Worm (Caenorhabditis elegans) whole organism, L4 larva: ENCODE measurements around the gene F27C8.3.

Source experiments
- F37D6.2 ChIP-seq: sonication (generic microtip); optimal IDR thresholded peaks from 2 replicates; lab custom pipeline; 2016; ENCODE audit warnings: mild to moderate bottlenecking, missing genetic modification characterization, missing compliant biosample characterization
- daf-16 ChIP-seq, 3 experiments: sonication (generic microtip); optimal IDR thresholded peaks; 2 replicates each; lab custom pipeline; 2016 to 2017; ENCODE audit warnings: missing genetic modification characterization in 3 of 3, missing genetic modification reagents in 3 of 3, mild to moderate bottlenecking in 2 of 3, missing compliant biosample characterization in 2 of 3, missing biosample characterization in 1 of 3, moderate library complexity in 1 of 3
- daf-8 ChIP-seq: fragments of 200-800 bp; sonication (Bioruptor generic); IDR thresholded peaks from 2 replicates; pipeline ENCODE4 v1.3.6; 2022; ENCODE audit warnings: missing genetic modification characterization, missing compliant biosample characterization
- hlh-30 ChIP-seq: sonication (generic microtip); optimal IDR thresholded peaks from 2 replicates; lab custom pipeline; 2017; ENCODE audit warnings: antibody characterized with exemption, mild to moderate bottlenecking, missing genetic modification characterization, missing compliant biosample characterization; ENCODE audit not compliant: insufficient read depth
- hmg-1.1 ChIP-seq: fragments of 200-800 bp; sonication (Bioruptor generic); IDR thresholded peaks from 2 replicates; pipeline ENCODE4 v1.3.6; 2022; ENCODE audit warnings: missing genetic modification reagents, missing genetic modification characterization, missing compliant biosample characterization
- nhr-77 ChIP-seq: fragments of 150-350 bp; optimal IDR thresholded peaks from 2 replicates; lab custom pipeline; 2014; ENCODE audit warnings: missing biosample characterization, missing genetic modification characterization
- unc-62 ChIP-seq, 3 experiments: fragments of 150-350 bp in 1 of 3; sonication (generic microtip); optimal IDR thresholded peaks in 2 of 3; peaks in 1 of 3; 1 replicate in 1 of 3; 2 replicates in 2 of 3; lab custom pipeline; 2014 to 2017; ENCODE audit warnings: missing biosample characterization in 3 of 3, missing genetic modification characterization in 3 of 3, missing genetic modification reagents in 3 of 3, missing genotype in 1 of 3
- vab-7 ChIP-seq: fragments of 200-800 bp; sonication (Bioruptor generic); IDR thresholded peaks from 2 replicates; pipeline ENCODE4 v1.3.6; 2022; ENCODE audit warnings: missing genetic modification reagents, missing genetic modification characterization, missing compliant biosample characterization
- zfp-3 ChIP-seq: fragments of 200-800 bp; sonication (Bioruptor generic); conservative IDR thresholded peaks from 2 replicates; pipeline ENCODE4 v1.3.6; 2022; ENCODE audit warnings: missing genetic modification reagents, missing genetic modification characterization, missing compliant biosample characterization
- ztf-11 ChIP-seq: fragments of 150-350 bp; optimal IDR thresholded peaks from 2 replicates; lab custom pipeline; 2014; ENCODE audit warnings: missing biosample characterization, missing genetic modification characterization

ce11 chrIV:9580021-9580420 is 15.7 kb downstream of the F27C8.3 start, which contains the start of gene npr-2:
- TF ChIP-seq hlh-30 (no peak), unc-62 (GFP tag; optimal IDR thresholded peaks at IDR 0.05 in 1 of 2; lab: Kevin White, UChicago) (no peak), unc-62 (tag; optimal IDR thresholded peaks at IDR 0.05; lab: Kevin White, UChicago) (no peak), daf-8 (GFP tag; lab: Robert Waterston, UW) (no peak), ztf-11 (tag; lab: Kevin White, UChicago) (no peak), nhr-77 (tag; lab: Kevin White, UChicago) (no peak), hmg-1.1 (GFP tag; lab: Robert Waterston, UW) (no peak), daf-16 (GFP tag; optimal IDR thresholded peaks at IDR 0.05; lab: Kevin White, UChicago) (no peak), daf-16 (tag; optimal IDR thresholded peaks at IDR 0.05; lab: Kevin White, UChicago) (no peak), vab-7 (GFP tag; lab: Robert Waterston, UW) (no peak), F37D6.2 (tag; lab: Kevin White, UChicago) (no peak), zfp-3 (GFP tag; lab: Robert Waterston, UW) (no peak)
